Worm (Caenorhabditis elegans) whole organism, late embryonic: ENCODE measurements around the gene F13B12.4.
A peak's percentile ranks its signal among the peaks of the same experiment; 100 is the strongest.

Source experiments
- C08G9.2 ChIP-seq: sonication (generic microtip); optimal IDR thresholded peaks from 2 replicates; lab custom pipeline; 2016; ENCODE audit warnings: mild to moderate bottlenecking, missing genetic modification characterization, moderate library complexity, missing compliant biosample characterization
- K02D7.2 ChIP-seq: sonication (generic microtip); optimal IDR thresholded peaks from 2 replicates; lab custom pipeline; 2017; ENCODE audit warnings: mild to moderate bottlenecking, missing genetic modification characterization, missing compliant biosample characterization
- K09A11.1 ChIP-seq: sonication (generic microtip); optimal IDR thresholded peaks from 2 replicates; lab custom pipeline; 2017; ENCODE audit warnings: antibody characterized with exemption, mild to moderate bottlenecking, missing genetic modification characterization, missing compliant biosample characterization; ENCODE audit not compliant: insufficient read depth
- T23F11.4 ChIP-seq: fragments of 200-800 bp; sonication (Bioruptor generic); optimal IDR thresholded peaks from 2 replicates; lab custom pipeline; 2018; ENCODE audit warnings: mild to moderate bottlenecking, missing genetic modification characterization, missing compliant biosample characterization
- ceh-14 ChIP-seq: sonication (generic microtip); optimal IDR thresholded peaks from 2 replicates; lab custom pipeline; 2016; ENCODE audit warnings: missing genotype, missing genetic modification characterization, missing compliant biosample characterization
- ceh-2 ChIP-seq: sonication (generic microtip); optimal IDR thresholded peaks from 2 replicates; lab custom pipeline; 2016; ENCODE audit warnings: missing genotype, missing genetic modification characterization, missing compliant biosample characterization
- ceh-24 ChIP-seq: sonication (generic microtip); optimal IDR thresholded peaks from 2 replicates; lab custom pipeline; 2016; ENCODE audit warnings: mild to moderate bottlenecking, missing genetic modification characterization, missing compliant biosample characterization
- ceh-34 ChIP-seq: sonication (generic microtip); optimal IDR thresholded peaks from 2 replicates; lab custom pipeline; 2016; ENCODE audit warnings: mild to moderate bottlenecking, missing genetic modification characterization, missing compliant biosample characterization
- ceh-48 ChIP-seq: sonication (generic microtip); optimal IDR thresholded peaks from 2 replicates; lab custom pipeline; 2016; ENCODE audit warnings: missing genetic modification characterization, inconsistent platforms, missing compliant biosample characterization
- dmd-4 ChIP-seq: sonication (generic microtip); optimal IDR thresholded peaks from 2 replicates; lab custom pipeline; 2016; ENCODE audit warnings: borderline replicate concordance, missing genetic modification characterization, missing compliant biosample characterization
- dve-1 ChIP-seq: sonication (generic microtip); optimal IDR thresholded peaks from 2 replicates; lab custom pipeline; 2017; ENCODE audit warnings: antibody characterized with exemption, mild to moderate bottlenecking, missing genetic modification characterization, missing compliant biosample characterization
- elt-2 ChIP-seq: sonication (generic microtip); optimal IDR thresholded peaks from 2 replicates; lab custom pipeline; 2016; ENCODE audit warnings: missing genetic modification reagents, missing genetic modification characterization, missing compliant biosample characterization
- ets-4 ChIP-seq: sonication (generic microtip); optimal IDR thresholded peaks from 2 replicates; lab custom pipeline; 2016; ENCODE audit warnings: missing genetic modification characterization, missing compliant biosample characterization
- eyg-1 ChIP-seq: sonication (generic microtip); optimal IDR thresholded peaks from 2 replicates; lab custom pipeline; 2016; ENCODE audit warnings: missing genotype, missing genetic modification characterization, missing compliant biosample characterization
- fax-1 ChIP-seq: sonication (generic microtip); optimal IDR thresholded peaks from 2 replicates; lab custom pipeline; 2016; ENCODE audit warnings: missing genotype, missing genetic modification characterization, missing compliant biosample characterization
- gmeb-2 ChIP-seq: sonication (generic microtip); optimal IDR thresholded peaks from 2 replicates; lab custom pipeline; 2016; ENCODE audit warnings: missing genetic modification characterization, inconsistent platforms, missing compliant biosample characterization
- hlh-15 ChIP-seq: sonication (generic microtip); optimal IDR thresholded peaks from 2 replicates; lab custom pipeline; 2016; ENCODE audit warnings: missing genetic modification characterization, missing compliant biosample characterization
- hlh-8 ChIP-seq: sonication (generic microtip); optimal IDR thresholded peaks from 2 replicates; lab custom pipeline; 2016; ENCODE audit warnings: missing genotype, missing genetic modification characterization, missing compliant biosample characterization
- lim-6 ChIP-seq: sonication (generic microtip); optimal IDR thresholded peaks from 2 replicates; lab custom pipeline; 2016; ENCODE audit warnings: missing genetic modification characterization, missing compliant biosample characterization
- nfya-1 ChIP-seq: sonication (generic microtip); optimal IDR thresholded peaks from 2 replicates; lab custom pipeline; 2017; ENCODE audit warnings: missing genetic modification characterization, mild to moderate bottlenecking, missing compliant biosample characterization, antibody characterized with exemption, moderate library complexity
- nhr-11 ChIP-seq: fragments of 150-350 bp; optimal IDR thresholded peaks from 2 replicates; lab custom pipeline; 2014; ENCODE audit warnings: missing biosample characterization, missing genetic modification characterization
- npax-4 ChIP-seq: sonication (generic microtip); optimal IDR thresholded peaks from 2 replicates; lab custom pipeline; 2016; ENCODE audit warnings: missing genetic modification characterization, missing compliant biosample characterization
- pax-1 ChIP-seq: fragments of 150-350 bp; optimal IDR thresholded peaks from 2 replicates; lab custom pipeline; 2014; ENCODE audit warnings: missing biosample characterization, missing genetic modification characterization
- pha-2 ChIP-seq: sonication (generic microtip); optimal IDR thresholded peaks from 2 replicates; lab custom pipeline; 2017; ENCODE audit warnings: mild to moderate bottlenecking, missing genetic modification characterization, missing compliant biosample characterization
- pqm-1 ChIP-seq: sonication (generic microtip); optimal IDR thresholded peaks from 2 replicates; lab custom pipeline; 2016; ENCODE audit warnings: missing genetic modification characterization, missing compliant biosample characterization
- pros-1 ChIP-seq: fragments of 150-350 bp; optimal IDR thresholded peaks from 2 replicates; lab custom pipeline; 2014; ENCODE audit warnings: missing biosample characterization, missing genetic modification reagents, missing genetic modification characterization
- rnt-1 ChIP-seq: sonication (generic microtip); optimal IDR thresholded peaks from 2 replicates; lab custom pipeline; 2016; ENCODE audit warnings: missing genetic modification characterization, missing compliant biosample characterization
- sdc-2 ChIP-seq: sonication (generic microtip); optimal IDR thresholded peaks from 2 replicates; lab custom pipeline; 2016; ENCODE audit warnings: missing genotype, missing genetic modification characterization, missing compliant biosample characterization
- sox-2 ChIP-seq: fragments of 200-800 bp; sonication (Bioruptor generic); IDR thresholded peaks from 2 replicates; pipeline ENCODE4 v1.3.6; 2022; ENCODE audit warnings: missing genetic modification reagents, missing genetic modification characterization, missing compliant biosample characterization
- ttx-3 ChIP-seq: sonication (generic microtip); optimal IDR thresholded peaks from 2 replicates; lab custom pipeline; 2016; ENCODE audit warnings: missing genetic modification reagents, missing genetic modification characterization, missing compliant biosample characterization
- unc-42 ChIP-seq: sonication (generic microtip); optimal IDR thresholded peaks from 2 replicates; lab custom pipeline; 2016; ENCODE audit warnings: missing genotype, missing genetic modification characterization, missing compliant biosample characterization
- unc-86 ChIP-seq: sonication (generic microtip); optimal IDR thresholded peaks from 2 replicates; lab custom pipeline; 2016; ENCODE audit warnings: missing genetic modification characterization, missing compliant biosample characterization
- ztf-16 ChIP-seq: sonication (generic microtip); optimal IDR thresholded peaks from 2 replicates; lab custom pipeline; 2017; ENCODE audit warnings: missing genetic modification characterization, missing compliant biosample characterization

F13B12.4 gene

DNA sequence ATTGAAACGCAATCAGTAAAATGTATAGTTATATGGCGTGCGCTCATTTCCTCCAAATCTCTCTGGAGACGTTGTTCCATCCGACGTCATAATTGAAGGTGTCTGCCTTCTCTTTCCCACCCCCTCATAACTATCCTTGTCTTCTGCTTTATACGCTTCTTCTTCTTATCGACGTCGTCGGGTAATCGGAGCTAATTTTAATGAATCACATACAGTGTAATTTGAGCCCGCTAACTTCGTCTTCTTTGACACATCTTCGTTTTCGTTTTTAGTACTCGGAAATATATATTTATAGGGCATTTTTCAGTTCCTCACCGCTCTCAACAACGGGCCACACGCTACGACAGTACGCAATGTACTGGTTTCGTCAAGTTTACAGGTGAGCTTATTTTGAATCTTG, 13.3 kb downstream of the F13B12.4 start, which contains the start of gene ins-1:
Gene ins-1 (plus strand): TSS at position 301 of the 400 bp plus-strand sequence.
- TF ChIP-seq hlh-15 (tag; lab: Kevin White, UChicago) (no peak), ztf-16 (tag; lab: Kevin White, UChicago) (no peak), T23F11.4 (no peak), ceh-2 (tag; lab: Kevin White, UChicago) (no peak), pqm-1 (no peak), pros-1 (no peak), ceh-34 (tag; lab: Kevin White, UChicago) (no peak), fax-1 (no peak)

DNA sequence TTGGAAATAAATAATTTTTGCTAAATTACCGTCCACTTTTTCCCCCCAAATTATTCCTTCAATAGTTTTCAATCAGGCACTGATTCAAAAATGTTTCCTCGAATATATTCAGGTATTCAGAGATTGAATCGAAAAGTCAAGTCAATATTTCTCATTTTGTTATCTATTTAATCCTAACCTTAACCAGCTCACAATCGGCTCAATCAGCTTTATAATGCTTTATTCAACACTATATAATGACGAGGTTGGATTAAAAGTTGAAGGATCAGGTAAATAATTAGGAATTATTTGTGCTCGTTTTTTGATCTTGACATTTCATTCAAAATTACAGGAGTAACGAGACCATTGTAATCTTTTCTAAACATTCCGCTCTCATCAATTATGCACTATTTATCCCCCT, 19.2 kb downstream of the F13B12.4 start:
- no peak for TF ChIP-seq dve-1 (tag; lab: Kevin White, UChicago)
- no peak for TF ChIP-seq ceh-48 (tag; lab: Kevin White, UChicago)
- TF ChIP-seq sox-2 (GFP tag; lab: Robert Waterston, UW), result no peak
- TF ChIP-seq lim-6 (tag; lab: Kevin White, UChicago), result no peak
- TF ChIP-seq K02D7.2 (tag; lab: Kevin White, UChicago), result no peak
- TF ChIP-seq eyg-1 (tag; lab: Kevin White, UChicago), result no peak
- TF ChIP-seq ceh-24, result no peak
- no peak for TF ChIP-seq ets-4 (tag; lab: Kevin White, UChicago)
- TF ChIP-seq C08G9.2 (tag; lab: Kevin White, UChicago), result no peak
- TF ChIP-seq, all 69 proteins: peak for 0

- TF ChIP-seq unc-42 (no peak), sox-2 (GFP tag; lab: Robert Waterston, UW) (no peak), fax-1 (no peak), pax-1 (tag; lab: Kevin White, UChicago) (no peak), dmd-4 (no peak)
Measured at ce11 chrIV:10429129-10429528, 20.6 kb downstream of the F13B12.4 start, which contains the start of gene F13B12.2. F13B12.2 (minus strand) TSS chrIV:10429130.

- no peak for TF ChIP-seq npax-4
- peak; percentile 55 for TF ChIP-seq elt-2
- TF ChIP-seq nfya-1, result peak; percentile 51
- TF ChIP-seq, all 69 proteins: peak for 2
Measured at ce11 chrIV:10425129-10425528, 24.6 kb downstream of the F13B12.4 start.

DNA sequence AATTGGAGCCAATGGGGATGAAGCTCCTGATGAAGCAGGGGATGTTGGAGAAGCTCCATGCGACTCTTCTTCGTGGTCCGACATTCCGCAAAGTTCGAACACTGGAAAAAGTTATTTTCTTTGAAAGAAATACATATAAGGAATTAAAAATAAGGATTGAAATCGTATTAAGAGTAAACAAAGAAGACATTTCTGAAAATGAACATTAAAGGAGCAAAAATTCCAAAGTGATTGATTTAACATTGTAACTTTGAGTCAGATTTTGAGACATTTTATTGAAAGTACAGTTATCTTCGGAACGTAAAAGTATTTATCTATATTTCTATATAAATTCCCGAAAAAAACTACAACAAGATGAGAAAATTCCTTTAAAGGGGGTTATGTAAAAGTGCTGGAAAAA, 25.2 kb downstream of the F13B12.4 start, which contains the start of gene F13B12.1:
Gene F13B12.1 (minus strand): TSS at position 101 of the 400 bp plus-strand sequence.
- TF ChIP-seq gmeb-2 (tag; lab: Kevin White, UChicago) (no peak), pha-2 (tag; lab: Kevin White, UChicago) (no peak), hlh-8 (tag; lab: Kevin White, UChicago) (no peak), ttx-3 (no peak), unc-86 (no peak), K09A11.1 (no peak), sdc-2 (tag; lab: Kevin White, UChicago) (no peak), nhr-11 (tag; lab: Kevin White, UChicago) (no peak)

- TF ChIP-seq ceh-14 (tag; lab: Kevin White, UChicago) (no peak), rnt-1 (tag; lab: Kevin White, UChicago) (peak; percentile 12), nfya-1 (peak; percentile 9)
- TF ChIP-seq, all 69 proteins: peak for 2
Measured at ce11 chrIV:10422230-10422629, 27.5 kb downstream of the F13B12.4 start.
